Fruit fly (Drosophila melanogaster): ENCODE results near the gene Cmpk.
A peak's percentile ranks its signal among the peaks of the same experiment; 100 is the strongest.

Cmpk gene

dm6 chr3R:26056381-26056780 lies 1.1 kb upstream of the Cmpk start, which contains the start of the genes Sld5 and CG14543 (continued):
- TF ChIP-seq chn (GFP tag; optimal IDR thresholded peaks at IDR 0.05), result no peak
- TF ChIP-seq TFAM (GFP tag; optimal IDR thresholded peaks at IDR 0.05), result no peak
- peak; percentile 42; the same call in 1 of the 2 replicates for TF ChIP-seq E2f1 (GFP tag; IDR thresholded peaks at IDR 0.05)
- TF ChIP-seq CG15073 (GFP tag; optimal IDR thresholded peaks at IDR 0.05), result no peak
- no peak for TF ChIP-seq tio (GFP tag; optimal IDR thresholded peaks at IDR 0.05)
- TF ChIP-seq Meics (GFP tag; optimal IDR thresholded peaks at IDR 0.05), result peak; percentile 15
- no peak for TF ChIP-seq CG12744 (GFP tag; optimal IDR thresholded peaks at IDR 0.05)
- no peak for TF ChIP-seq HHEX (GFP tag; optimal IDR thresholded peaks at IDR 0.05)
- TF ChIP-seq CG7357 (GFP tag; IDR thresholded peaks at IDR 0.05), result no peak
- TF ChIP-seq bowl (GFP tag; IDR thresholded peaks at IDR 0.05), result no peak
- no peak for TF ChIP-seq CG1832 (GFP tag; optimal IDR thresholded peaks at IDR 0.05)
- no peak for TF ChIP-seq chinmo (GFP tag; IDR thresholded peaks at IDR 0.05; ENCODE audit: partially characterized antibody)
- TF ChIP-seq Dll (GFP tag; IDR thresholded peaks at IDR 0.05; ENCODE audit: partially characterized antibody), result no peak
- TF ChIP-seq NfI (GFP tag; optimal IDR thresholded peaks at IDR 0.05), result peak; percentile 38

DNA sequence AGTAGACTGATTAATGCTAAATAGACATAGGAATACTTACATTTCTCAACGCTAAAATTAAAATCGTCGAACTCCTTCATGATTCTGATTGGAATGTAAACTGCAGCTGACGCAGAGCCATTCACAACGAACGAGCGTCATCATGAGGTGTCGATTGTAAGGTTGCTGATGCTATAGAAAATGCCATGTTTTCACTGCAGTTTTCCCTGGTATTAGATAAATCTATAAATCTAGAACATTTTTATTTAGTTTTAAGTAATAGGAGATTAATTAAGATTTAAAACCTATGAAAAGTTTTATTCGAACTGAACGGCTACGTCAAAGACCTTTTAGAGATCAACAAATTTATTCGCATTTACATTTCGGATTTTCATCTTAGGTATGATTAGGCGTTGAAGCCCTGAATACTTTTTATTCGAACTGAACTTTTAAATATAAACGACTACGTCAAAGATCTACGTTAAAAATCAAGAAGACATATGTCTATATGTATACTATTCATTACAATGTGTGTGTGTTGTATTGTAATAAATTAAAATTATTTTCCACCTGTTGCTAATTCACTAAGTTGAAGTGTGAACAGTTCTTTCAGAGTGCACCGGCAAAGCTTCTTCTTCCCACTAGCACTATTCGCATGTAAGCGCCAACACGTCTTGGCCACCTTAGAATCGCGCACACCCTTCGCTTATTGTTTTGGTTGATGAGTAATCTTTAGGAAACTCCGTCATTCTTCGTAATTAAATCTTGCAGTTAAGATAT lies 2.9 kb downstream of the Cmpk start, which contains the start of the genes Exo84 and Vps2:
Exo84 (minus strand) TSS at position 108 of the 759 bp plus-strand sequence.
Vps2 (plus strand) TSS at position 672 of the 759 bp plus-strand sequence.
- peak; percentile 66; the same call in 1 of the 4 replicates for TF ChIP-seq chinmo (GFP tag; IDR thresholded peaks at IDR 0.05; ENCODE audit: partially characterized antibody)
- TF ChIP-seq ems (GFP tag; optimal IDR thresholded peaks at IDR 0.05), result peak; percentile 1
- no peak for TF ChIP-seq eve (GFP tag; optimal IDR thresholded peaks at IDR 0.05)
- TF ChIP-seq lmd (GFP tag; IDR thresholded peaks at IDR 0.05), result no peak; the same call in 1 of the 2 replicates
- TF ChIP-seq crp (GFP tag; optimal IDR thresholded peaks at IDR 0.05), result peak in 1 of 2 experiments; percentile 79
- peak; percentile 35 for TF ChIP-seq Sin3A (optimal IDR thresholded peaks at IDR 0.05)
- no peak for TF ChIP-seq schlank (tag; optimal IDR thresholded peaks at IDR 0.05)
- peak; percentile 55 for TF ChIP-seq CG18262 (tag; optimal IDR thresholded peaks at IDR 0.05)
- no peak for TF ChIP-seq jigr1 (GFP tag; IDR thresholded peaks at IDR 0.05)
- peak; percentile 14 for TF ChIP-seq CG4820 (GFP tag; optimal IDR thresholded peaks at IDR 0.05)
- peak; percentile 13 for TF ChIP-seq CG2116 (GFP tag; optimal IDR thresholded peaks at IDR 0.05)
- TF ChIP-seq D19A (tag; optimal IDR thresholded peaks at IDR 0.05), result no peak
- no peak for TF ChIP-seq Atf3 (GFP tag; optimal IDR thresholded peaks at IDR 0.05)
- TF ChIP-seq CG10321 (GFP tag; IDR thresholded peaks at IDR 0.05), result no peak
- TF ChIP-seq z (GFP tag; IDR thresholded peaks at IDR 0.05), result no peak
- TF ChIP-seq zfh2 (GFP tag; optimal IDR thresholded peaks at IDR 0.05), result peak; percentile 63
- no peak for TF ChIP-seq CG9876 (GFP tag; optimal IDR thresholded peaks at IDR 0.05)
- no peak; the same call in 1 of the 2 replicates for TF ChIP-seq CG14014 (GFP tag; IDR thresholded peaks at IDR 0.05)
- TF ChIP-seq Spps (tag; optimal IDR thresholded peaks at IDR 0.05), result no peak
- TF ChIP-seq CG9932 (GFP tag; IDR thresholded peaks at IDR 0.05), result peak; percentile 64
- TF ChIP-seq Hsf (GFP tag; optimal IDR thresholded peaks at IDR 0.05), result peak; percentile 56
- TF ChIP-seq ranshi (GFP tag; IDR thresholded peaks at IDR 0.05), result 0 out of 2 replicates have a peak, but pooled peaks have one; percentile 36
- peak; percentile 24 for TF ChIP-seq CG10209 (GFP tag; optimal IDR thresholded peaks at IDR 0.05)
- peak; percentile 38 for TF ChIP-seq Chrac-16 (GFP tag; optimal IDR thresholded peaks at IDR 0.05)
- peak; percentile 81 for TF ChIP-seq sens (GFP tag)
- TF ChIP-seq CG5180 (GFP tag; optimal IDR thresholded peaks at IDR 0.05), result no peak
- peak; percentile 4 for TF ChIP-seq chn (GFP tag; optimal IDR thresholded peaks at IDR 0.05)
- TF ChIP-seq CG12236 (GFP tag; optimal IDR thresholded peaks at IDR 0.05), result no peak
- TF ChIP-seq sd (tag; optimal IDR thresholded peaks at IDR 0.05), result peak; percentile 58
- peak; percentile 40 for TF ChIP-seq Dek (tag; optimal IDR thresholded peaks at IDR 0.05)
- TF ChIP-seq CG7357 (GFP tag; IDR thresholded peaks at IDR 0.05), result peak; percentile 93
- TF ChIP-seq CG17359 (tag; optimal IDR thresholded peaks at IDR 0.05), result no peak
- TF ChIP-seq row (GFP tag; IDR thresholded peaks at IDR 0.05), result peak; percentile 86
- TF ChIP-seq CG6813 (GFP tag; optimal IDR thresholded peaks at IDR 0.05), result no peak
- no peak for TF ChIP-seq CG15601 (tag; optimal IDR thresholded peaks at IDR 0.05)
- peak; percentile 17 for TF ChIP-seq CG9609 (GFP tag; optimal IDR thresholded peaks at IDR 0.05)
- no peak for TF ChIP-seq Hr51 (GFP tag; optimal IDR thresholded peaks at IDR 0.05)
- no peak for TF ChIP-seq CG8478 (optimal IDR thresholded peaks at IDR 0.05)

Measured in whole organism, embryonic.